Fruit fly (Drosophila melanogaster) S2 (cell line): ENCODE results near the gene Tk.

Experiments
- CG8478 ChIP-seq: fragments of >200 bp; optimal IDR thresholded peaks from 2 replicates; lab custom pipeline; 2018
- CTCF ChIP-seq, 2 experiments: fragments of >200 bp; optimal IDR thresholded peaks; 2 replicates each; lab custom pipeline; 2018

DNA sequence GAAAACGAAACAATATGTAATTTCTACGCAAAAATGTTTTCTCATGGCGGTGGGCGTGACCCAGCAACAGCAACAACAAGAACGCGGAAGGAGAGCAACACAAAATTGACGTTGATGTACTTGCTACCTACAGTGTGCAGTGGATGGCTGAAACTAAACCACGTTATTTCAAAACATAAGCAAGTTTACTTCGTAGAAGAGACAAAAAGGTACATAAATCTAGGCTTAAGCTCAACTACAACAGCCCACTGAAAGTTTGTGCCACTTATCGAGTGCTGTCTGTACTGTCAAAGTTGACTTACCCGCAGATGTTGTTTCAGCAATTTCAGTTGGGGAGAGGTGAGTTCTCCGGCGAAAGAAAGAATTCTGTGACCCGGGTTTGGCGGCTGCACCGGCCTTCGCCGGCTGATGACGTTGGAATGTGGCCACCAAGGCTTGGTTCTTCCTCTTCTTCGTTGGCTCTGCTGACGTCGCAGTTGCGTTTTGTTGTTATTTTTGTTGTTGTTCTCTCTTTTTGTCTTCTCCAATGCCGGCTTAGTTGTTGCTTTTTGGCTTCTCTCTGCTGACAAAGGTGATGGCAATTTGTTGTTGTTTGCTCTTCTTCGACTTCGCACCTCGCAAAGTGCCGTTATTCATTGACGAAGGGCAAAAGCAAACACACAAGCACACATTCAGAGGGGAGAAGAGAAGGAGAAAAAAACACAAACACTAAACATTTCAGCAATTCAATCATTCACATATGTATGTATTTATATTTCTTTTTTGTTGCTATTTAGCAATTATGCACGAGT lies 58.0 kb downstream of the Tk start:
- no peak for TF ChIP-seq CG8478 (lab: Kevin White, UChicago)
- TF ChIP-seq CTCF (optimal IDR thresholded peaks at IDR 0.05; lab: Kevin White, UChicago) = no peak
